Worm (Caenorhabditis elegans): Measurements from ENCODE around the gene F53F1.6.

DNA sequence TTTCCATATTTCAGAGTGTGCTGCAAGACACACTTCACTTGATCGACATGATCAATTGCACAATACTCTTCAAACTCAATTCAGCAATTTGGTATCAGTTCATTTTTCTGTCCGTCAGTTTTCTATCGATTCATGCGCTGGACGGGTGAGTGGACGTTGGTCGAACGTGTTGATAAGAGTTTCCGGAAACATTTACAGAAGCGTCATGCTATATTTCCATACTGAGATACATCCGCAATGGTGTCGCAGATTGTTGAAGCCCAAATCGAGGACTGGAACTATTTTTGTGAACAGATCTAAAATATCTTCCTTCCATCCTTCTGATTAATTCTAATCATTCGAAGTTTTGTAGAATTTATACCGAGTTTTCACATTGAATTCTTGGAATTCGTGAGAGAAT lies 47.8 kb downstream of the F53F1.6 start:
- TF ChIP-seq madf-10 (tag; optimal IDR thresholded peaks at IDR 0.05) (no peak), hmg-1.2 (GFP tag; IDR thresholded peaks at IDR 0.05) (no peak), pha-4 (tag; optimal IDR thresholded peaks at IDR 0.05) (no peak), madf-8 (GFP tag; conservative IDR thresholded peaks at IDR 0.05) (no peak), ztf-25 (GFP tag; IDR thresholded peaks at IDR 0.05) (no peak), ama-1 (optimal IDR thresholded peaks at IDR 0.05) (no peak), ama-1 (GFP tag; optimal IDR thresholded peaks at IDR 0.05) (no peak), nfyb-1 (GFP tag; IDR thresholded peaks at IDR 0.05) (no peak)
